Worm (Caenorhabditis elegans) whole organism, L3 larva: ENCODE measurements around the gene tat-4.

Source experiments
- egl-27 ChIP-seq: sonication (generic microtip); optimal IDR thresholded peaks from 4 replicates; lab custom pipeline; 2017; ENCODE audit warnings: missing biosample characterization, missing genetic modification reagents, missing genetic modification characterization
- fkh-2 ChIP-seq: fragments of 150-350 bp; optimal IDR thresholded peaks from 2 replicates; lab custom pipeline; 2014; ENCODE audit warnings: missing biosample characterization, missing genetic modification reagents, missing genetic modification characterization
- lin-39 ChIP-seq: fragments of 150-350 bp; optimal IDR thresholded peaks from 2 replicates; lab custom pipeline; 2018; ENCODE audit warnings: missing biosample characterization, missing genetic modification reagents, missing genetic modification characterization
- mdl-1 ChIP-seq: fragments of 150-350 bp; optimal IDR thresholded peaks from 2 replicates; lab custom pipeline; 2014; ENCODE audit warnings: missing biosample characterization, missing genetic modification characterization
- skn-1 ChIP-seq: fragments of 150-350 bp; optimal IDR thresholded peaks from 2 replicates; lab custom pipeline; 2014; ENCODE audit warnings: missing biosample characterization, missing genetic modification characterization

ce11 chrII:6281903-6282302 is 37.8 kb upstream of the tat-4 start:
- no peak for TF ChIP-seq egl-27 (tag; lab: Kevin White, UChicago)
- TF ChIP-seq mdl-1 = no peak
- TF ChIP-seq fkh-2 (tag; lab: Kevin White, UChicago) = no peak
- no peak for TF ChIP-seq lin-39 (tag; lab: Kevin White, UChicago)
- TF ChIP-seq skn-1 (tag; lab: Kevin White, UChicago) = no peak
